Worm (Caenorhabditis elegans): ENCODE data around the gene K10D11.5.

DNA sequence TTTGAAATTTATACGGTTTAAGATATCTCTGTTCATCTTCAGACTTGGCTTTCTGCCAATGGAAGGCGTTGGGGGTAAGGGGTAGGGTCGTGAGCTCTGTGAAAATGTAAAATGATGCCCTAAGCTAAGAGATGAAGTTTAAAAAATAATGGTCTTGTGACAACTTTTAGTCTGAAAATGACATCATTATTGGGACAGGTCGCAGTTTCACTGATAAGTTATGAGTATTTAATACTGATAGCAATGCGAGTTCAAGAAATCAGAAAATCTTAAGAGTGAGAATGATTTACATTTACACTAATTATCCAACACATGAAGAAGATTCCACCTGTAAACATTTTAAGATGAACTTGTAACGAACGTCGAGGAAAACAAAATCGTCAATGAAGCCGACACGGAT is 27.0 kb downstream of the K10D11.5 start:
- no peak for TF ChIP-seq lsy-2 (tag; optimal IDR thresholded peaks at IDR 0.05)
- no peak for TF ChIP-seq nhr-77 (tag; optimal IDR thresholded peaks at IDR 0.05)
- no peak for TF ChIP-seq lir-3 (tag; optimal IDR thresholded peaks at IDR 0.05)
- TF ChIP-seq snpc-4 (tag; optimal IDR thresholded peaks at IDR 0.05), result no peak
- no peak for TF ChIP-seq ama-1 (optimal IDR thresholded peaks at IDR 0.05)
- no peak for TF ChIP-seq hlh-30 (tag; optimal IDR thresholded peaks at IDR 0.05; ENCODE audit: insufficient read depth)
- TF ChIP-seq ztf-11 (tag; optimal IDR thresholded peaks at IDR 0.05), result no peak
- TF ChIP-seq attf-4 (tag; optimal IDR thresholded peaks at IDR 0.05), result no peak
- TF ChIP-seq unc-62 (GFP tag; optimal IDR thresholded peaks at IDR 0.05 in 1 of 2), result peak in 1 of 2 experiments; percentile 20
- TF ChIP-seq unc-62 (tag; optimal IDR thresholded peaks at IDR 0.05), result no peak
- TF ChIP-seq lin-15B (tag; optimal IDR thresholded peaks at IDR 0.05), result no peak
- no peak for TF ChIP-seq nhr-76 (tag; optimal IDR thresholded peaks at IDR 0.05)
- TF ChIP-seq ZK546.5 (tag; optimal IDR thresholded peaks at IDR 0.05), result no peak
- no peak for TF ChIP-seq nhr-48 (tag; optimal IDR thresholded peaks at IDR 0.05)

All from whole organism, L4 larva.